Worm (Caenorhabditis elegans): ENCODE data around the gene Y49E10.18.
A peak's percentile ranks its signal among the peaks of the same experiment; 100 is the strongest.

Y49E10.18 gene

DNA sequence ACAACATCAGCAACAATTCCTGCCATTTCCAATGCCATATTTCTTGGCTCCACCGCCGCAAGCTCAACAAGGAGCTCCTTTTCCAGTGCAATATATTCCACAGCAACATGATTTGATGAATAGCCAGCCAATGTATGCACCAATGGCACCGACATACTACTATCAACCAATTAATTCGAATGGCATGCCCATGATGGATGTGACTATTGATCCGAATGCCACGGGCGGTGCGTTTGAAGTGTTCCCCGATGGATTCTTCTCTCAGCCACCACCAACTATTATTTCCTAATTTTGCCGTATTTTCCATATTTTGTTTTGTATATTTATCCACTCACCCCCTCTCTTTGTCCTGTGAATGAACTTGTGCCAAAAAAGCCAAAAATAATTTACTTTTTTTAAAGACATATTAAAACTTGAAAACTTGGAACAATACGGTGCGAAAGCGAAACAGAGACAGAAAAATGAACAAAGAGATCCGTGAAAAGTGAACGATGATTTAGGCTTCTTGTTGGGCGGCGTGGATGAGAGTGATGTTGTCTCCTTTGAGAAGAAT lies 17.0 kb downstream of the Y49E10.18 start (continued):
- TF ChIP-seq egl-44 (GFP tag; IDR thresholded peaks at IDR 0.05) (no peak), Y67H2A.10 (GFP tag; conservative IDR thresholded peaks at IDR 0.05) (no peak), F57A8.1 (GFP tag; optimal IDR thresholded peaks at IDR 0.05) (no peak), egrh-3 (GFP tag; IDR thresholded peaks at IDR 0.05) (no peak), mel-28 (tag; optimal IDR thresholded peaks at IDR 0.05; ENCODE audit: borderline replicate concordance) (no peak), xnd-1 (tag; optimal IDR thresholded peaks at IDR 0.05) (peak; percentile 13), C06A6.2 (GFP tag; conservative IDR thresholded peaks at IDR 0.05) (no peak), K12H6.12 (tag; optimal IDR thresholded peaks at IDR 0.05) (no peak), die-1 (tag; optimal IDR thresholded peaks at IDR 0.05) (peak; percentile 24), chd-7 (tag; optimal IDR thresholded peaks at IDR 0.05) (peak; percentile 51), nhr-120 (GFP tag; IDR thresholded peaks at IDR 0.05) (no peak), hlh-12 (tag; optimal IDR thresholded peaks at IDR 0.05) (no peak), cebp-1 (GFP tag; IDR thresholded peaks at IDR 0.05) (no peak), cebp-1 (tag; optimal IDR thresholded peaks at IDR 0.05) (peak; percentile 37), F10E7.11 (tag; optimal IDR thresholded peaks at IDR 0.05) (peak; percentile 13)

DNA sequence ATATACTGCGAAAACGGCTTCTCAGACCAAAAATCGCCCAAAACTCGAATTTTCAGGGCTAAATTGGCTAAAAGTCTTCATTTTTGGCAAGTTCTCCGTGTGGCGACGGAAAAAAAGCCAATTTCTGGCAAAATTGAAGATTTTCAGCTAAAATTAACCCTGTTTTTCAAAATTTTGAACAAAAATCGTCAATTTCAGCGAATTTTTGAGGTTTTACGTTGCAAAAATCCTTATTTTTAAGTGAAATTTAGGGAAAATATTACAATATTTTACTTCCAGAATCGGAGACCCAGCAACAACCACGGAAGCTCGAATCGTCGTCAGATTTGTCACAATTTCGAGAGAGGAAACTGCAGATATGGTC lies 17.7 kb downstream of the Y49E10.18 start:
- TF ChIP-seq aptf-3 (GFP tag; IDR thresholded peaks at IDR 0.05) (no peak), F37B4.10 (GFP tag; IDR thresholded peaks at IDR 0.05) (no peak), dox-1 (GFP tag; IDR thresholded peaks at IDR 0.05) (no peak), snpc-4 (GFP tag; optimal IDR thresholded peaks at IDR 0.05) (peak; percentile 12), snpc-4 (tag; optimal IDR thresholded peaks at IDR 0.05) (no peak), Y95B8A.8 (GFP tag; IDR thresholded peaks at IDR 0.05) (no peak), dpl-1 (GFP tag; optimal IDR thresholded peaks at IDR 0.05) (peak; percentile 26)

DNA sequence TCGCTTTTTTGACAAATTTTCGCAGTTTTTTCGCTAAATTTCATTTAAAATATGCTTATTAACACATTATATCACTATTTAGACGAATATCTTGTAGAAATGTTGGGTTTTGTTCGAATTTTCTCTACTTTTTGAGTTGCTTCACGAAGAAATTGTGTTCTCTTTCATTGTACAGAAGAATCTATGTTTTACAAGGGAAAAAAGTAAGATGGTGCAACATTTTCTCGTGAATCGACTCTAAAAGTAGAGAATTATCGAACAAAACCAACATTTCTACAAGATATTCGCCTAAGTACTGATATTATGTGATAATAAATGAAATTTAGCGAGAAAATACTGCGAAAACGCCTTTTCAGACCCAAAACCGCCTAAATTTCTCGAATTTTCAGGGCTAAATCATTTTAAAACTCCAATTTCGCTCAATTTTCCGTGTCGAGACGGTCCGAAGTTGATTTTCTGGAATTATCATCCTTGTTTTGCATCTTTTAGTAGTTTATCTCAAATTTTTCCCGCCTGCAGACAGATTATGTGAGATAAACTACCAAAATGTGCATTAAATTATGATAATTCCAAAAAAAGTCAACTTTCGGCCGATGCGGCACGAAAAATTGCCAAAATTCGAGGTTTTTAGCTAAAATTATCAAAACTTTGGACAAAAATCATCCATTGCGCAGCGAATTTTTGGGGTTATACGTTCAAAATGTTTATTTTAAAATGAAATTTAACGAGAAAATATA lies 18.2 kb downstream of the Y49E10.18 start:
- peak; percentile 13 for TF ChIP-seq efl-1 (GFP tag; optimal IDR thresholded peaks at IDR 0.05)
- no peak for TF ChIP-seq ama-1 (optimal IDR thresholded peaks at IDR 0.05)
- peak in 1 of 2 experiments; percentile 42 for TF ChIP-seq ama-1 (GFP tag; optimal IDR thresholded peaks at IDR 0.05)
- TF ChIP-seq atf-7 (tag; optimal IDR thresholded peaks at IDR 0.05) = no peak

DNA sequence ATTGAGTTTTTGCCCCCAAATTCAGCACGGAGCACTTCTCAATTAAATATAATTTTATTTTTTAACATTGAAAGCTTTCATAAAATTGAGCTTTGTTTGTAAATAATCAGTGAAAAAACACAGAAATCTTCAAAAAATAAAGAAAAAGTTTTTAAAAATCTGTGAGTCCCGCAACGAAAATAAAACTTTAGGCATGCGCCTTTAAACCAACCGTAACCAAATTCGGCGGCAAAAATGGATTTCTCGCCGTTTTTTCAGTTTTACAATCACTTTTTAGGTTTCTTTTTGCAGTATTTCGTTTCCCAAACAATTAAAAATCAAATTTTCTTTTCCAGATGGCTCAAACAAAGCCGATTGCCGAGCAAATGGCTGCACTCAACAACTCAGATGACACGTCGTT lies 19.3 kb downstream of the Y49E10.18 start, which contains the start of gene pie-1:
Gene pie-1 (plus strand): TSS at position 336 of the 400 bp plus-strand sequence.
- TF ChIP-seq hsf-1 (GFP tag; IDR thresholded peaks at IDR 0.05) (peak; percentile 65; the same call in 1 of the 2 replicates), hlh-12 (tag; optimal IDR thresholded peaks at IDR 0.05) (no peak), T26A5.8 (tag; optimal IDR thresholded peaks at IDR 0.05) (no peak), Y95B8A.8 (GFP tag; IDR thresholded peaks at IDR 0.05) (0 out of 2 replicates have a peak, but pooled peaks have one; percentile 12), C17E4.6 (GFP tag; IDR thresholded peaks at IDR 0.05) (no peak), aptf-3 (GFP tag; IDR thresholded peaks at IDR 0.05) (no peak), F52B5.7 (tag; optimal IDR thresholded peaks at IDR 0.05) (no peak), lin-35 (GFP tag; optimal IDR thresholded peaks at IDR 0.05) (peak in 2 of 3 experiments; percentile 19 to 68), lir-1 (GFP tag; conservative IDR thresholded peaks at IDR 0.05) (no peak), nfya-1 (tag; optimal IDR thresholded peaks at IDR 0.05; ENCODE audit: borderline replicate concordance, insufficient read depth) (no peak), hrde-1 (tag; optimal IDR thresholded peaks at IDR 0.05; ENCODE audit: borderline replicate concordance) (no peak), chd-7 (tag; optimal IDR thresholded peaks at IDR 0.05) (no peak), snpc-3.4 (tag; optimal IDR thresholded peaks at IDR 0.05) (peak; percentile 30), madf-8 (GFP tag; conservative IDR thresholded peaks at IDR 0.05) (peak; percentile 78), let-607 (tag; optimal IDR thresholded peaks at IDR 0.05) (no peak), zfh-2 (GFP tag; conservative IDR thresholded peaks at IDR 0.05) (no peak), dpl-1 (GFP tag; optimal IDR thresholded peaks at IDR 0.05) (peak; percentile 94), hlh-26 (GFP tag; conservative IDR thresholded peaks at IDR 0.05) (no peak), atf-7 (tag; optimal IDR thresholded peaks at IDR 0.05) (no peak), C06A6.2 (GFP tag; conservative IDR thresholded peaks at IDR 0.05) (no peak), B0019.2 (GFP tag; conservative IDR thresholded peaks at IDR 0.05) (0 out of 2 replicates have a peak, but pooled peaks have one; percentile 7), unc-62 (GFP tag; optimal IDR thresholded peaks at IDR 0.05) (no peak), pbrm-1 (GFP tag; IDR thresholded peaks at IDR 0.05) (no peak), ztf-18 (tag; optimal IDR thresholded peaks at IDR 0.05) (no peak)
